Worm (Caenorhabditis elegans) whole organism, L2 larva: Measurements from ENCODE around the gene F28E10.4.

ENCODE experiments used
- aly-2 ChIP-seq: fragments of 150-350 bp; optimal IDR thresholded peaks from 2 replicates; lab custom pipeline; 2014; ENCODE audit warnings: missing biosample characterization, missing genetic modification characterization
- ama-1 ChIP-seq: fragments of 150-350 bp; optimal IDR thresholded peaks from 2 replicates; lab custom pipeline; 2018; ENCODE audit warnings: inconsistent platforms
- elt-3 ChIP-seq: sonication (generic microtip); optimal IDR thresholded peaks from 2 replicates; lab custom pipeline; 2017; ENCODE audit warnings: missing biosample characterization, missing genetic modification characterization
- gmeb-1 ChIP-seq: fragments of 150-350 bp; optimal IDR thresholded peaks from 2 replicates; lab custom pipeline; 2014; ENCODE audit warnings: missing biosample characterization, missing genetic modification characterization
- lin-13 ChIP-seq: fragments of 150-350 bp; optimal IDR thresholded peaks from 2 replicates; lab custom pipeline; 2014; ENCODE audit warnings: missing biosample characterization, missing genetic modification reagents, missing genetic modification characterization
- lsy-2 ChIP-seq, 2 experiments: fragments of 150-350 bp in 1 of 2; sonication (generic microtip) in 1 of 2; optimal IDR thresholded peaks; 2 replicates each; lab custom pipeline; 2014 to 2017; ENCODE audit warnings: missing biosample characterization in 2 of 2, missing genetic modification characterization in 2 of 2
- unc-39 ChIP-seq: fragments of 150-350 bp; optimal IDR thresholded peaks from 2 replicates; lab custom pipeline; 2014; ENCODE audit warnings: missing biosample characterization, missing genetic modification characterization
- ztf-11 ChIP-seq: sonication (generic microtip); optimal IDR thresholded peaks from 2 replicates; lab custom pipeline; 2017; ENCODE audit warnings: missing biosample characterization, missing genetic modification characterization

- TF ChIP-seq aly-2 (tag; lab: Kevin White, UChicago) (no peak), elt-3 (no peak), lin-13 (GFP tag; lab: Kevin White, UChicago) (no peak), ama-1 (lab: Kevin White, UChicago) (no peak), ztf-11 (no peak), unc-39 (tag; lab: Kevin White, UChicago) (no peak), lsy-2 (tag; optimal IDR thresholded peaks at IDR 0.05; lab: Kevin White, UChicago) (no peak), gmeb-1 (no peak)
These were observed 46.3 kb upstream of the F28E10.4 start for ce11 chrIV:4613516-4613915.
